Worm (Caenorhabditis elegans): ENCODE measurements around the gene C05G5.2.

Gene C05G5.2

ce11 chrX:14753514-14754076 lies 6.5 kb downstream of the C05G5.2 start, which contains the start of gene sucl-1 (continued):
- TF ChIP-seq mml-1 (tag; optimal IDR thresholded peaks at IDR 0.05) (no peak), pha-4 (tag; optimal IDR thresholded peaks at IDR 0.05) (peak; percentile 95), R02D3.7 (tag; optimal IDR thresholded peaks at IDR 0.05) (peak; percentile 3), nhr-12 (tag; optimal IDR thresholded peaks at IDR 0.05) (no peak), fos-1 (tag; optimal IDR thresholded peaks at IDR 0.05) (no peak), nhr-43 (tag; optimal IDR thresholded peaks at IDR 0.05; ENCODE audit: poor library complexity, severe bottlenecking) (peak; percentile 46), elt-3 (tag; optimal IDR thresholded peaks at IDR 0.05) (no peak), ztf-4 (tag; optimal IDR thresholded peaks at IDR 0.05) (peak; percentile 53), nhr-67 (tag; optimal IDR thresholded peaks at IDR 0.05) (no peak), aly-2 (tag; optimal IDR thresholded peaks at IDR 0.05) (no peak), pqm-1 (tag; optimal IDR thresholded peaks at IDR 0.05) (peak; percentile 79), ceh-82 (tag; optimal IDR thresholded peaks at IDR 0.05) (no peak), ceh-16 (tag; optimal IDR thresholded peaks at IDR 0.05) (no peak), nhr-11 (tag; optimal IDR thresholded peaks at IDR 0.05) (peak; percentile 31), lin-15B (tag; optimal IDR thresholded peaks at IDR 0.05) (peak; percentile 68), nhr-23 (tag; optimal IDR thresholded peaks at IDR 0.05) (peak; percentile 73), egl-27 (tag; optimal IDR thresholded peaks at IDR 0.05) (peak; percentile 36), fkh-2 (tag; optimal IDR thresholded peaks at IDR 0.05) (no peak)

ce11 chrX:14755847-14756246 lies 8.7 kb downstream of the C05G5.2 start:
- peak; percentile 40 for TF ChIP-seq elt-2 (tag; optimal IDR thresholded peaks at IDR 0.05)
- TF ChIP-seq ztf-4 (tag; optimal IDR thresholded peaks at IDR 0.05), result no peak
- TF ChIP-seq pqm-1 (tag; optimal IDR thresholded peaks at IDR 0.05), result peak; percentile 33

DNA sequence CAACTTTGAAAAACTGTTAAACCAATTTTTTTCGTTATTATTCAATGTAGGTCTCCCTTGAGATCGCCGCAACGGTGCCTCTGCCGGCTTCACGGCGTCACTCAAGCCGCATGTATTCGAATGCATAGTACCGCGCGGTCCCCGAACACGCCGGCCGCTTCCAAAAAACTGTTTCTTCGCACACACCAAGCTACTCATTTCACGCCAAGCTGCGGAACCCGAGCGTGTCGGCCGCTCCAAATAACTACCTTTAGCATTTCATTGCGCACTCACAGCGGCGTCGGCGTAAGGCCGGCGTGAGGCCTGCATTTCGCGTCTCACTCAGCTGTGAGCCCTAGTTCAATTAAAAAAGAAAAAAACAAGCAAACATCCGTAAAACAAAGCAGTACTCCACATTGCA lies 9.5 kb downstream of the C05G5.2 start:
- TF ChIP-seq nhr-77 (tag; optimal IDR thresholded peaks at IDR 0.05), result no peak
- TF ChIP-seq nhr-11 (tag; optimal IDR thresholded peaks at IDR 0.05), result no peak
- TF ChIP-seq daf-12 (tag; optimal IDR thresholded peaks at IDR 0.05), result no peak
- TF ChIP-seq egl-5 (tag; optimal IDR thresholded peaks at IDR 0.05), result no peak
- no peak for TF ChIP-seq nhr-76 (tag; optimal IDR thresholded peaks at IDR 0.05)
- TF ChIP-seq mml-1 (tag; optimal IDR thresholded peaks at IDR 0.05), result no peak
- no peak for TF ChIP-seq pqm-1 (tag; optimal IDR thresholded peaks at IDR 0.05)
- no peak for TF ChIP-seq zag-1 (tag; optimal IDR thresholded peaks at IDR 0.05)

DNA sequence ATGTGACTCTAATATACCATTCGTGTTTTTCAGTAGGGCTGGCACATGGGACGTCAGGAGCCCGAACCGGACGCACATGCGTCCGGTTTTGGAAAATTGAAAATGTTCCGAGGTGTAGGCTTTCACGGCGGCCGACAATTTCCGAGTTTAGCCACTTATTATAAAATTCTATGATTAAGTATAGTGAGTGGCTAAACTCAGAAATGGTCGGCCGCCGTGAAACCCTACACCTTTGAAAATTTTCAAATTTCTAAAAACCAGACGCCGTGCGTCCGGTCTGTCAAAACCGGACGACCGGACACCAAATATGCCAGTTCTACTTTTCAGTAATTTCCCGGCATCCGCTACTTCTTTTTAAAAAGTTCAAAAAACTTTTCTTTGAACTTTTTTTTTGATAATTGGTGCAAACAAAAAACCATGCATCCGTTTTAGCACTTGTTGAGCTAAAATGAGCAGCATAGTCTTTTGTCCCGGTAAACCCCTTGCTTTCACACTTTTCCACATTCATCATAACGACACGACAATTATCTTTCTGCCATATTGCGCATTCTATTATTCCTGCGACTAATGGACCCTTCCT lies 10.6 kb downstream of the C05G5.2 start:
- TF ChIP-seq ztf-11 (tag; optimal IDR thresholded peaks at IDR 0.05), result no peak
- TF ChIP-seq nhr-67 (tag; optimal IDR thresholded peaks at IDR 0.05), result no peak
- no peak for TF ChIP-seq elt-3 (tag; optimal IDR thresholded peaks at IDR 0.05)
- no peak for TF ChIP-seq pqm-1 (tag; optimal IDR thresholded peaks at IDR 0.05)
- no peak for TF ChIP-seq sea-2 (GFP tag; optimal IDR thresholded peaks at IDR 0.05)
- TF ChIP-seq unc-62 (GFP tag; optimal IDR thresholded peaks at IDR 0.05), result no peak
- TF ChIP-seq nhr-77 (tag; optimal IDR thresholded peaks at IDR 0.05), result no peak
- TF ChIP-seq ceh-82 (tag; optimal IDR thresholded peaks at IDR 0.05), result no peak
- TF ChIP-seq nhr-28 (tag; optimal IDR thresholded peaks at IDR 0.05), result no peak
- no peak for TF ChIP-seq nhr-237 (tag; optimal IDR thresholded peaks at IDR 0.05)
- TF ChIP-seq nhr-12 (tag; optimal IDR thresholded peaks at IDR 0.05), result no peak
- no peak for TF ChIP-seq nhr-43 (tag; optimal IDR thresholded peaks at IDR 0.05; ENCODE audit: poor library complexity, severe bottlenecking)
- TF ChIP-seq egl-27 (tag; optimal IDR thresholded peaks at IDR 0.05), result no peak
- no peak for TF ChIP-seq nhr-76 (tag; optimal IDR thresholded peaks at IDR 0.05)
- no peak for TF ChIP-seq skn-1 (tag; optimal IDR thresholded peaks at IDR 0.05)

- TF ChIP-seq nhr-23 (tag; optimal IDR thresholded peaks at IDR 0.05), result no peak
- TF ChIP-seq pha-4 (tag; optimal IDR thresholded peaks at IDR 0.05), result peak; percentile 62
Measured at ce11 chrX:14759549-14759948, 12.4 kb downstream of the C05G5.2 start.

ce11 chrX:14760166-14760565 lies 13.1 kb downstream of the C05G5.2 start:
- TF ChIP-seq ceh-28 (tag; optimal IDR thresholded peaks at IDR 0.05) (no peak), mdl-1 (tag; optimal IDR thresholded peaks at IDR 0.05) (no peak), pha-4 (tag; optimal IDR thresholded peaks at IDR 0.05) (no peak), fkh-2 (tag; optimal IDR thresholded peaks at IDR 0.05) (no peak)

All from whole organism, L3 larva.